Fruit fly (Drosophila melanogaster): Measurements from ENCODE around the gene CG34426.
A peak's percentile ranks its signal among the peaks of the same experiment; 100 is the strongest.

The CG34426 gene

dm6 chr3L:8765969-8766538, 36.2 kb upstream of the CG34426 start (continued):
- TF ChIP-seq ftz-f1 (GFP tag; optimal IDR thresholded peaks at IDR 0.05) = peak; percentile 45
- peak; percentile 96 for TF ChIP-seq ara (GFP tag; IDR thresholded peaks at IDR 0.05)
- TF ChIP-seq kah (GFP tag; optimal IDR thresholded peaks at IDR 0.05) = peak; percentile 89
- peak; percentile 93 to 99 for TF ChIP-seq Pdp1 (GFP tag; optimal IDR thresholded peaks at IDR 0.05)
- peak; percentile 59 for TF ChIP-seq CG16813 (GFP tag; IDR thresholded peaks at IDR 0.05; ENCODE audit: partially characterized antibody)
- TF ChIP-seq sisA (GFP tag; IDR thresholded peaks at IDR 0.05) = peak; percentile 98
- no peak for TF ChIP-seq Hr39 (optimal IDR thresholded peaks at IDR 0.05)
- TF ChIP-seq wdn (GFP tag; IDR thresholded peaks at IDR 0.05) = peak; percentile 95
- no peak for TF ChIP-seq Sin3A (optimal IDR thresholded peaks at IDR 0.05)
- peak; percentile 80 for TF ChIP-seq CG13624 (GFP tag; optimal IDR thresholded peaks at IDR 0.05)
- TF ChIP-seq pita (GFP tag; optimal IDR thresholded peaks at IDR 0.05) = no peak
- peak; percentile 100 for TF ChIP-seq CG17361 (GFP tag; IDR thresholded peaks at IDR 0.05)
- peak; percentile 87 for TF ChIP-seq CG2199 (GFP tag; IDR thresholded peaks at IDR 0.05)
- TF ChIP-seq CG15479 (GFP tag; optimal IDR thresholded peaks at IDR 0.05) = no peak
- peak; percentile 93 for TF ChIP-seq ssp (GFP tag; IDR thresholded peaks at IDR 0.05)
- peak; percentile 96 for TF ChIP-seq CG13296 (GFP tag; optimal IDR thresholded peaks at IDR 0.05)
- peak; percentile 82 for TF ChIP-seq Deaf1 (tag; optimal IDR thresholded peaks at IDR 0.05)
- TF ChIP-seq zf30C (GFP tag; optimal IDR thresholded peaks at IDR 0.05) = no peak
- peak; percentile 98 for TF ChIP-seq seq (GFP tag; IDR thresholded peaks at IDR 0.05)
- TF ChIP-seq zen2 (GFP tag; IDR thresholded peaks at IDR 0.05; ENCODE audit: partially characterized antibody) = no peak
- TF ChIP-seq CG32772 (GFP tag; IDR thresholded peaks at IDR 0.05) = peak; percentile 97
- peak; percentile 98 for TF ChIP-seq CG10462 (GFP tag; optimal IDR thresholded peaks at IDR 0.05)
- peak; percentile 86 for TF ChIP-seq scrt (GFP tag; optimal IDR thresholded peaks at IDR 0.05)
- peak; percentile 95 for TF ChIP-seq Antp (GFP tag; optimal IDR thresholded peaks at IDR 0.05)
- TF ChIP-seq Elba2 (GFP tag; optimal IDR thresholded peaks at IDR 0.05) = peak; percentile 74
- TF ChIP-seq CG13123 (GFP tag; optimal IDR thresholded peaks at IDR 0.05) = peak; percentile 96
- TF ChIP-seq CG4360 (GFP tag; IDR thresholded peaks at IDR 0.05) = peak; percentile 64
- TF ChIP-seq CG16815 (GFP tag; optimal IDR thresholded peaks at IDR 0.05) = peak; percentile 99
- peak; percentile 94 for TF ChIP-seq CG4707 (GFP tag; optimal IDR thresholded peaks at IDR 0.05)
- TF ChIP-seq tx (GFP tag; optimal IDR thresholded peaks at IDR 0.05) = peak; percentile 97
- peak; percentile 90 for TF ChIP-seq CG18011 (GFP tag; optimal IDR thresholded peaks at IDR 0.05)
- TF ChIP-seq CG3281 (GFP tag; optimal IDR thresholded peaks at IDR 0.05) = peak; percentile 98
- peak; percentile 100 for TF ChIP-seq CG9437 (GFP tag; optimal IDR thresholded peaks at IDR 0.05)
- peak; percentile 92 for TF ChIP-seq CG17912 (GFP tag; optimal IDR thresholded peaks at IDR 0.05)
- TF ChIP-seq Taf1 (GFP tag; IDR thresholded peaks at IDR 0.05) = peak; percentile 95
- peak; percentile 97 for TF ChIP-seq CG4730 (GFP tag; IDR thresholded peaks at IDR 0.05)
- peak; percentile 97 to 99 for TF ChIP-seq bsh (GFP tag; optimal IDR thresholded peaks at IDR 0.05)
- no peak for TF ChIP-seq lov (optimal IDR thresholded peaks at IDR 0.05)
- TF ChIP-seq lov (GFP tag; IDR thresholded peaks at IDR 0.05) = peak; percentile 93
- TF ChIP-seq corto (GFP tag; optimal IDR thresholded peaks at IDR 0.05) = peak; percentile 76
- peak; percentile 98 for TF ChIP-seq CG10543 (GFP tag; optimal IDR thresholded peaks at IDR 0.05)
- peak; percentile 26 for TF ChIP-seq pzg (GFP tag; optimal IDR thresholded peaks at IDR 0.05)
- TF ChIP-seq hb (GFP tag; IDR thresholded peaks at IDR 0.05; ENCODE audit: partially characterized antibody) = peak; percentile 59; the same call in 1 of the 3 replicates
- peak; percentile 92 for TF ChIP-seq pum (GFP tag; optimal IDR thresholded peaks at IDR 0.05)
- TF ChIP-seq PHDP (tag; optimal IDR thresholded peaks at IDR 0.05) = peak; percentile 98
- TF ChIP-seq danr (GFP tag; IDR thresholded peaks at IDR 0.05) = peak; percentile 97
- peak; percentile 90 for TF ChIP-seq CG16779 (GFP tag; IDR thresholded peaks at IDR 0.05)
- TF ChIP-seq CG12071 (GFP tag; optimal IDR thresholded peaks at IDR 0.05) = peak; percentile 97
- TF ChIP-seq CG7928 (GFP tag; optimal IDR thresholded peaks at IDR 0.05) = peak; percentile 77
- TF ChIP-seq pb (GFP tag; optimal IDR thresholded peaks at IDR 0.05) = peak; percentile 86
- peak; percentile 86 for TF ChIP-seq CG31365 (tag; optimal IDR thresholded peaks at IDR 0.05)

Data from whole organism, embryonic.